Worm (Caenorhabditis elegans) whole organism, L2 larva: ENCODE results near the gene sru-22.

ENCODE experiments used
- ZK546.5 ChIP-seq: sonication (generic microtip); optimal IDR thresholded peaks from 2 replicates; lab custom pipeline; 2017; ENCODE audit warnings: missing biosample characterization, missing genetic modification characterization
- crh-2 ChIP-seq: sonication (generic microtip); optimal IDR thresholded peaks from 2 replicates; lab custom pipeline; 2017; ENCODE audit warnings: missing biosample characterization, missing genetic modification characterization
- elt-1 ChIP-seq: fragments of 150-350 bp; optimal IDR thresholded peaks from 2 replicates; lab custom pipeline; 2014; ENCODE audit warnings: missing biosample characterization, missing genetic modification characterization
- lin-11 ChIP-seq: fragments of 150-350 bp; sonication (generic microtip); optimal IDR thresholded peaks from 2 replicates; lab custom pipeline; 2014; ENCODE audit warnings: missing biosample characterization, missing genetic modification characterization, inconsistent platforms, mixed read lengths
- lsy-2 ChIP-seq, 2 experiments: fragments of 150-350 bp in 1 of 2; sonication (generic microtip) in 1 of 2; optimal IDR thresholded peaks; 2 replicates each; lab custom pipeline; 2014 to 2017; ENCODE audit warnings: missing biosample characterization in 2 of 2, missing genetic modification characterization in 2 of 2
- mbf-1 ChIP-seq: sonication (generic microtip); optimal IDR thresholded peaks from 2 replicates; lab custom pipeline; 2017; ENCODE audit warnings: missing biosample characterization, missing genetic modification characterization
- nhr-10 ChIP-seq: sonication (generic microtip); optimal IDR thresholded peaks from 2 replicates; lab custom pipeline; 2017; ENCODE audit warnings: missing biosample characterization, missing genetic modification characterization
- nhr-23 ChIP-seq: fragments of 150-350 bp; optimal IDR thresholded peaks from 2 replicates; lab custom pipeline; 2014; ENCODE audit warnings: missing biosample characterization, missing genetic modification reagents, missing genetic modification characterization
- nhr-237 ChIP-seq: fragments of 150-350 bp; optimal IDR thresholded peaks from 2 replicates; lab custom pipeline; 2014; ENCODE audit warnings: missing biosample characterization, missing genetic modification characterization
- nhr-25 ChIP-seq: fragments of 150-350 bp; sonication (generic microtip); optimal IDR thresholded peaks from 3 replicates; lab custom pipeline; 2014; ENCODE audit warnings: missing biosample characterization, missing genetic modification characterization
- sem-4 ChIP-seq: fragments of 150-350 bp; optimal IDR thresholded peaks from 2 replicates; lab custom pipeline; 2014; ENCODE audit warnings: missing biosample characterization, missing genetic modification reagents, missing genetic modification characterization
- sma-9 ChIP-seq, 2 experiments: fragments of 150-350 bp in 1 of 2; sonication (generic microtip) in 1 of 2; optimal IDR thresholded peaks; 2 replicates each; lab custom pipeline; 2014 to 2016; ENCODE audit warnings: missing genetic modification characterization in 2 of 2, mild to moderate bottlenecking in 1 of 2, missing biosample characterization in 1 of 2, missing compliant biosample characterization in 1 of 2, missing genetic modification reagents in 1 of 2, moderate library complexity in 1 of 2

The sru-22 gene

DNA sequence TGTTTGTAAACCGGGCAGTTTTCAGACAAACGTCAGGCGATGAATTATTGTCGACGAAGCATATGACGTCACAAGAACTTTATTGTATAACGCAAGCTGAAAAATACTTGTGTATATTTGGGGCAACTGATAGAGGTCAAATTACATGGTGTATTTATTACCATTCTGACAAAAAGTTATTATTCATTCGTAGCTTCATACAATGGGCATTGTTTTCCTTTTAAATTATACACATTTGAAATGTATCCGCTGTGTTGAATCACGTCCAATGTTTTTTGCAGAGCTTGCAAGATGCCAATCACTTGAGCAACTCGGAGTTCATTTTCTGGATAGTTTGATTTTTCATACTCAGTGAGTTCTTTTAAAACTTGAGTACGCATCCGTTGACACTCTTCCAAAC, 51.8 kb downstream of the sru-22 start, which contains the start of gene F35E8.13:
Gene F35E8.13, plus strand, starts transcription at position 301 of the 400 bp plus-strand sequence.
- no peak for TF ChIP-seq nhr-10
- TF ChIP-seq sma-9 (GFP tag; optimal IDR thresholded peaks at IDR 0.05; lab: Kevin White, UChicago) = no peak
- TF ChIP-seq sma-9 (tag; optimal IDR thresholded peaks at IDR 0.05; lab: Kevin White, UChicago) = no peak
- no peak for TF ChIP-seq nhr-25 (tag; lab: Kevin White, UChicago)
- TF ChIP-seq sem-4 (tag; lab: Kevin White, UChicago) = no peak
- no peak for TF ChIP-seq lsy-2 (tag; optimal IDR thresholded peaks at IDR 0.05; lab: Kevin White, UChicago)
- no peak for TF ChIP-seq ZK546.5
- TF ChIP-seq crh-2 = no peak
- TF ChIP-seq nhr-23 (tag; lab: Kevin White, UChicago) = no peak
- no peak for TF ChIP-seq mbf-1 (tag; lab: Kevin White, UChicago)
- TF ChIP-seq nhr-237 (tag; lab: Kevin White, UChicago) = no peak
- no peak for TF ChIP-seq elt-1 (tag; lab: Kevin White, UChicago)
- no peak for TF ChIP-seq lin-11
